Fruit fly (Drosophila melanogaster) S2 (cell line): ENCODE data around the gene CG31808.
A peak's percentile ranks its signal among the peaks of the same experiment; 100 is the strongest.

Experiments
- CG8478 ChIP-seq: fragments of >200 bp; optimal IDR thresholded peaks from 2 replicates; lab custom pipeline; 2018
- CTCF ChIP-seq, 2 experiments: fragments of >200 bp; optimal IDR thresholded peaks; 2 replicates each; lab custom pipeline; 2018

Gene CG31808

dm6 chr2L:16715841-16716701 lies at the start of gene CG31808, which contains the start of gene Cyt-c-d:
TSS of gene CG31808 (minus strand) at chr2L:16716195.
TSS of gene Cyt-c-d (plus strand) at chr2L:16715891.
- no peak for TF ChIP-seq CG8478 (lab: Kevin White, UChicago)
- no peak for TF ChIP-seq CTCF (optimal IDR thresholded peaks at IDR 0.05; lab: Kevin White, UChicago)

DNA sequence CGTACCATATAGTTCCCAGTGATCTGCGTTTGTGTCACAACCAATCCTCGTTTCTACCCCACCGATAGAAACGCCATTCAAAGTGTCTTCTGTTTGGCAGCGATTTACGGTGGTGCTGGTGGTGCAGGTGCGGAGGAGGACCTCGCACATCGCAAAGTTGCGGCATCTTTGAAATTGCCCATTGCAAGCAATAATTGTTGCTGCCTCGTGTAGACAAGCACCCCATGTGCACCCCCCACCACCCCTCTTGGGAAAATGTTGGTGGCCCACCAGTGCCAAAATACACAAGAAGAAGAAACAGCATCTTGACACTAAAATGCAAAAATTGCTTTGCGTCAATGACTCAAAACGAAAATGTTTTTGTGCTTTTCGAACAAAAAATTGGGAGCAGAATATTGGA lies 48.5 kb upstream of the CG31808 start:
- no peak for TF ChIP-seq CTCF (optimal IDR thresholded peaks at IDR 0.05; lab: Kevin White, UChicago)
- no peak for TF ChIP-seq CG8478 (lab: Kevin White, UChicago)

- no peak for TF ChIP-seq CTCF (optimal IDR thresholded peaks at IDR 0.05; lab: Kevin White, UChicago)
Observed at dm6 chr2L:16761891-16762290, 45.9 kb upstream of the CG31808 start.

DNA sequence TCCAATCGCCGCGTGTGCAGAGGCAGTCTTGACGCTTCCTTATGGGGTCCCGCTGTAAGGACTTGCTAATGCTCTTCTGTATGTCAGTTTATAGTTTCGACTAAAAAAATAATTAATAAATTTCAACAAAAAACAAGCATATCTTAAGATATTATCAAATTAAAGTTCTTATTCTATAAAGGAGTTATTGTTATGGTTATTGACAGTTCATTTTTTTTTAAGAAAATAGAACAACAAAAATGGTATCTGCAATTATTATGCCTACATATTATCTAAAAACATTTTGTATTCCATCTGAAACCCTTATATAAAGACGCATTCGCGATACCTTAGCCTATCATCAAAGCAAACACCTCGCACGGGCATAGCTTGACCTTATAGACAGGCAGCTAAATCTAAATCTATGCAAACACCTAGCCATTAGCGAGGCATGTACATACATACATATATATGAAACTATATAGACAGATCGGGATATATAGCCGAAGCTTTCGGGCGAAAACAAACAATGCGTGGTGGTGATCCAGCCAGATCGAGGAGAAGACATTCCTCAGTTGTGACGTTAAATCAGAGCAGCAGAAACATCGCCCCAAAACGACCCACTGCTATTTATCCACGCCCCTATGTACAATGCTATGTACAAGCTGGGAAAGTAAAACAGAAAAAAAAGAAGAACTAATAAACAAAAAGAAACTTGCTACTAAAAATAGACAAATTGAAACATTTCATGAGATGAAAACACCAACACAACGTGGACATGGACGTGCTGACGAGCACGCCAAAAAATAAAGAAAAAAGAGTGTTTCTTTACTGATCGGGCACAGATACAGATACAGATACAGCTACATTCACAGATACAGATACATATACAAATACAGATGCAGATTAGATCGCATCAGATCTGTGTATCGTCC lies 44.8 kb upstream of the CG31808 start, which contains the start of gene ppk17:
Gene ppk17 (minus strand): TSS at position 51 of the 914 bp plus-strand sequence.
- no peak for TF ChIP-seq CTCF (optimal IDR thresholded peaks at IDR 0.05; lab: Kevin White, UChicago)

- no peak for TF ChIP-seq CG8478 (lab: Kevin White, UChicago)
- no peak for TF ChIP-seq CTCF (optimal IDR thresholded peaks at IDR 0.05; lab: Kevin White, UChicago)
Observed at dm6 chr2L:16754074-16754473, 38.1 kb upstream of the CG31808 start, which contains the start of gene yellow-b. TSS of gene yellow-b (plus strand) at chr2L:16754336.

- TF ChIP-seq CG8478 (lab: Kevin White, UChicago) (no peak), CTCF (optimal IDR thresholded peaks at IDR 0.05; lab: Kevin White, UChicago) (no peak)
Observed at dm6 chr2L:16752340-16752739, 36.3 kb upstream of the CG31808 start.

- TF ChIP-seq CG8478 (lab: Kevin White, UChicago) (no peak), CTCF (optimal IDR thresholded peaks at IDR 0.05; lab: Kevin White, UChicago) (no peak)
Observed at dm6 chr2L:16747145-16747544, 31.1 kb upstream of the CG31808 start.

DNA sequence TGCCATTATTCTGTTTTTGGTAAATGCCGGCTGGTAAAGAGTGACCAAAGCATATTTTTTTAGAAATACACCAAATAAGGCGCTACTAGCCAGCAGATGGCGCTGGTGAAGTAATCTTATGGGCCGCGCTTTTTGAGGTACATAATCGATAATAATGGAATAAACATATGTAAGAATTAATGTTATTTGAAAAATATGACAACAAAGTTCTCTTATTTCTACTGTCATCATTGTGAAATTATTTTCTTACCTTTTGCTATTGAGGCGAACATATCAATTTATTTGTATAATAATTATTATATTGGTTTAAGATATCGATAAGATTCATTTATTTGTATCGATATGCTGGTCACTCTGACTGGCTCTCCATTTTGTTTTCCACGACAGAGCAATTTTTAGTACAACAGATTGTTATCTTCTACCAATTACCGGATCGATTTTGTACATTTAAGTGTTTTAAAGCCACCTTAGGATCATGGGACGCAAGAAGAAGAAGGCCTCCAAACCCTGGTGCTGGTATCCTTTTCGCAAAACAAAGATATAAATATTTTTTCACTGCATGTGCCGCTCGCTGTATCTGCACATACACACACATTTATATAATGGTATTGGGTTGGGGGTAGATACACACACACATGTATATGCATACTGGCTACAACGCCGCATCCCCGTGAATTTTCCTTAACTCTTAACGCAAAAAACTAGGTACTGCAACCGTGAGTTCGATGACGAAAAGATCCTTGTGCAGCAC lies 27.2 kb upstream of the CG31808 start, which contains the start of the genes LSm7 and BuGZ:
Gene LSm7 (minus strand): TSS at position 46 of the 751 bp plus-strand sequence.
Gene BuGZ (plus strand): TSS at position 351 of the 751 bp plus-strand sequence.
- TF ChIP-seq CG8478 (lab: Kevin White, UChicago) (no peak), CTCF (optimal IDR thresholded peaks at IDR 0.05; lab: Kevin White, UChicago) (peak; percentile 83 to 89)

DNA sequence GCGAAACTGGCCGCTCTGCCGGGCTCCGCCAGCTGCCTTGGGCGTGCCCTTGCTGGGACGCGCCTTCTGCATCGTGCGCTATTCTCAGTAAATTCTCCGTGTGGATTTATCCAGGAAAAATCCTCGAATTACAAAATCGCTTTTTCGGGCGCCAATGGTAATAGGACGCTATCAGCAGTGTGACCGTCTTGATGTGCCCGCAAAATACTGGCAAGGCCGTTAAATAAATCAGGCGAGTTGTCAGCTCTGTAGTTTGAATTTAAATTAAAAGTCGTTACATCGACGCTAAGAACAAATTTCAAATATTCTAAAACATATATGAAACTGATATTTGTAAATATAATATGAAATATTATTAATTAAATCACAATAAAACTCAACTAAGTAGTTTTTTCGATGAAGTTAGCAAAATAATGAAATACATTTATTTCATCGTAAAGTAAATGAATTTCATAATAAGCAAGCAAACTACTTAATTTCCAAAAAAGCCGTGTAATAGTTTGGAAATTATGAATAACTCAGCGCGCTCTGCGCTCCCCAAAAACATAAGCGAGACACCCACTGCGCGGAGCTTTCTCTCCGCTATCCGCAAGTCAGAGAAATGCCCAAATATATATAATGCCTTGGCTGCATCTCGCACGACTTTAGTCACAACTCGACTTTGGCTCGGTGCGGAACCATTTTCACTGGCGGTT lies 22.4 kb upstream of the CG31808 start, which contains the start of the genes glu and ChLD3:
Gene glu (minus strand): TSS at position 183 of the 695 bp plus-strand sequence.
Gene ChLD3 (plus strand): TSS at position 645 of the 695 bp plus-strand sequence.
- TF ChIP-seq CG8478 (lab: Kevin White, UChicago) (no peak), CTCF (optimal IDR thresholded peaks at IDR 0.05; lab: Kevin White, UChicago) (peak in 1 of 2 experiments; percentile 40)

DNA sequence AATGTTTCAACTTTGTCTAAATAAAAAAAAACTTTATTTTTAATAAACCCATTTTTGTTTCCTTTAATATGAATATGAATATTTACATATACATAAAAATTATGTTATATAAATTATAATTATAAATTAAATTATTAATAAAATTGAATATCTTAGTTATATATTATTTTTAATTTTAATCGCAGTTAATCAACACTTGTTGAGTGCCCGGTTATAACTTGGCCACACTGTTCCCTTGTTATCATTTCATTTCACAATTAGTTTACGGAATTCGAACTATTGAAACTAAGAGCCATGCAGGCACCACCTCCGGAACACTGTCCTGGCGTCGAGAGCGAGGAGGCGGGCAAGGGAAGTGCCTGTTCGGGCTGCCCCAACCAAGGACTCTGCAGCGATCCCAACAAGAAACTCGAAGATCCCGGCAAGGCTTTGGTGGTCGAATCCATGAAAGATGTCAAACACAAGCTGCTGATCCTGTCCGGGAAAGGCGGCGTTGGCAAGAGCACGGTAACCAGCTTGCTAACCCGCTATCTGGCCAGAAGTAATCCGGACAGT lies 16.4 kb upstream of the CG31808 start, which contains the start of gene Nubp1:
Gene Nubp1 (plus strand): TSS at position 213 of the 555 bp plus-strand sequence.
- TF ChIP-seq CTCF (optimal IDR thresholded peaks at IDR 0.05; lab: Kevin White, UChicago) (no peak), CG8478 (lab: Kevin White, UChicago) (no peak)

dm6 chr2L:16731799-16732198 lies 15.8 kb upstream of the CG31808 start, which contains the start of gene Prosbeta4:
TSS of gene Prosbeta4 (minus strand) at chr2L:16732133.
- TF ChIP-seq CG8478 (lab: Kevin White, UChicago), result no peak
- no peak for TF ChIP-seq CTCF (optimal IDR thresholded peaks at IDR 0.05; lab: Kevin White, UChicago)

DNA sequence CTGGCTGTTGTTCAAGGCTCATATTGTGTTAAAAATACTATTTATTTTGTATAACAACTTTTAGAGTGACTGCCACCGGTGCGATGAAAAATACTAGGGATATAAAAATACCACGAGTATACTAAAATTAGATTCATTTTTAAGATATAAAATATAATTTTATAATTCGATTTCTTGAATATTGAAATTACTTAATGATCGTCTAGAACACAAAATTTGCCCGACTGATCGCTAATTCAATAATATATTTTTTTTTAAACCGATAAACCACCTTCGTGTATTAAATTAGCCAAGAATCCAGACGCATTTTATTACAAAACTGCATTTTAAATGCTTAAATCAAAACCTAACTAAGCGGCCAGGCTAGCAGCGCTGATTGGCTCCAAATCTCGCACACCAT lies 14.9 kb upstream of the CG31808 start, which contains the start of gene CG17996:
Gene CG17996 (minus strand): TSS at position 101 of the 400 bp plus-strand sequence.
- TF ChIP-seq CTCF (optimal IDR thresholded peaks at IDR 0.05; lab: Kevin White, UChicago), result no peak
- TF ChIP-seq CG8478 (lab: Kevin White, UChicago), result no peak

dm6 chr2L:16729556-16729955 lies 13.6 kb upstream of the CG31808 start, which contains the start of gene Tsen2:
TSS of gene Tsen2 (plus strand) at chr2L:16729777.
- TF ChIP-seq CTCF (optimal IDR thresholded peaks at IDR 0.05; lab: Kevin White, UChicago) (no peak), CG8478 (lab: Kevin White, UChicago) (no peak)
